Fruit fly (Drosophila melanogaster): ENCODE data around the gene CG8478.

Gene CG8478

DNA sequence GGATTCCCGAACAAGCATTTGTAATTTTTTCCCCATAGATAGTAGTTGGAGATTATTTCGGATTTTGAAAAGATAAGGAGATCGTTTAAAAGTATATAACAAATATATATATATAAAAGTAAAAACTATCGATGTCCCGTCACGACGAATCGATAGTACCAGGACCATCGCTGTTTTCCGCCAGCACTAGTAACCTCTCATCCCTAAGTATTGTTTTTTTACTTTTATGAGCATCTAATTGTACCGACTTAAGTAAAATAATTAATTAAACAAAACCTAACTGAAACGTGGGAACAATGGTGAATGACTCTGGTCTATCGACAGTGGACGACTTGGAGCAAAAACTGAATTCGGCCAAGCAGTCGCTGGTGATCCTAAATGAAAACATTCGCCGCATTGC lies 22.7 kb upstream of the CG8478 start, which contains the start of gene Pnn (continued):
- TF ChIP-seq HmgZ (tag; optimal IDR thresholded peaks at IDR 0.05) (peak; percentile 21), E2f1 (GFP tag; IDR thresholded peaks at IDR 0.05) (no peak), CG17802 (tag; optimal IDR thresholded peaks at IDR 0.05) (no peak), CG32767 (GFP tag; IDR thresholded peaks at IDR 0.05) (0 out of 2 replicates have a peak, but pooled peaks have one; percentile 19), CG7745 (tag; optimal IDR thresholded peaks at IDR 0.05) (peak; percentile 44), HLH4C (GFP tag; IDR thresholded peaks at IDR 0.05; ENCODE audit: partially characterized antibody) (peak; percentile 84), Bdp1 (GFP tag; optimal IDR thresholded peaks at IDR 0.05) (no peak), gcm2 (GFP tag; optimal IDR thresholded peaks at IDR 0.05) (no peak), Scr (GFP tag; IDR thresholded peaks at IDR 0.05; ENCODE audit: partially characterized antibody) (peak; percentile 93), Dp (GFP tag; optimal IDR thresholded peaks at IDR 0.05) (peak; percentile 27), CG10543 (GFP tag; optimal IDR thresholded peaks at IDR 0.05) (no peak), CG9797 (GFP tag; optimal IDR thresholded peaks at IDR 0.05) (peak; percentile 17), tap (tag; optimal IDR thresholded peaks at IDR 0.05) (no peak), HLH3B (GFP tag; IDR thresholded peaks at IDR 0.05) (no peak), CG13424 (tag; optimal IDR thresholded peaks at IDR 0.05) (no peak), CG17829 (tag; optimal IDR thresholded peaks at IDR 0.05) (peak; percentile 24), cad (GFP tag; optimal IDR thresholded peaks at IDR 0.05) (peak; percentile 30), CG13894 (tag; optimal IDR thresholded peaks at IDR 0.05) (peak; percentile 77)

DNA sequence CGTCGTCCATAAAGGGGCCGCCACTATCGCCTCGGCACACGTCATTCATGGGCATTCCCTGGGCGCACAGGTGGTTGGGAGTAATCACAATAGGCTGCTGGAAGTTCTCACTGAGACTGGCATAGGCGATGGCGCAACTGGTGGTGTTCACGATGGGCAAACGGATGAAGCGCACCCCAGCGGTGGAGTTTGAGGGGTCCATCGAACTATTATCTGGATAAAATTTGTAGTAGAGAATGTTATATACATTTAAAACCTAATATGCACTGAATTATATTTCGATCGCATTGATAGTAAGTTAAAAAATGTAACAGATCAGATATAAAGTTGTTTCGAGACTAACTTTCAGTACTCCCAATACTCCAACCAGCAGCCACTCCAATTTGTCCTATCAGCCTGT lies 20.2 kb upstream of the CG8478 start, which contains the start of gene CG31415:
Gene CG31415, plus strand, starts transcription at position 301 of the 400 bp plus-strand sequence.
- TF ChIP-seq disco-r (GFP tag; optimal IDR thresholded peaks at IDR 0.05) (no peak), Usf (GFP tag; optimal IDR thresholded peaks at IDR 0.05) (no peak), CG8944 (GFP tag; optimal IDR thresholded peaks at IDR 0.05) (no peak), Nf-YA (GFP tag; IDR thresholded peaks at IDR 0.05) (no peak), sens (GFP tag) (peak; percentile 62), Hr3 (GFP tag; optimal IDR thresholded peaks at IDR 0.05) (no peak), Med (GFP tag) (peak; percentile 22), Lim3 (GFP tag; IDR thresholded peaks at IDR 0.05) (no peak), h (optimal IDR thresholded peaks at IDR 0.05) (no peak)

DNA sequence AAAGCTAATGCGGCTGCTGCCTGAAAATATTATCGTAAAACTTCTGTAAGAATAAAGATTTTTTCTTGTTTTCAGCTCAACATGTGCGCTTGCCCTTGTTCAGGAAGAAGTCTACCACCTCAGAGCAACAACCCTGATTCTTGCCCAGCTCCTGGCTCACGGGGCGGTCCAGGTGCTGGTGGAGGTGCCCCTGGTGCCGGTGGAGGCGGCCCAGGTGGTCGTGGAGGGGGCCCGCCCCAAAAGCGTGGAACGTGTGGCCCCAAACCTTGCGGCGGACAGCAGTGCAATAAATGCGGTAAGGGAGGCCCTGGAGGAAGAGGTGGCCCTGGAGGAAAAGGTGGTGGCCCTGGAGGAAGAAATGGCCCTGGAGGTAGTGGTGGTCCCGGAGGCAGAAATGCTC lies 19.5 kb upstream of the CG8478 start:
- 0 out of 3 replicates have a peak, but pooled peaks have one; percentile 33 for TF ChIP-seq CG34422 (GFP tag; IDR thresholded peaks at IDR 0.05)
- TF ChIP-seq Ets65A (GFP tag) = peak; percentile 55
- TF ChIP-seq Max (GFP tag; optimal IDR thresholded peaks at IDR 0.05) = no peak

DNA sequence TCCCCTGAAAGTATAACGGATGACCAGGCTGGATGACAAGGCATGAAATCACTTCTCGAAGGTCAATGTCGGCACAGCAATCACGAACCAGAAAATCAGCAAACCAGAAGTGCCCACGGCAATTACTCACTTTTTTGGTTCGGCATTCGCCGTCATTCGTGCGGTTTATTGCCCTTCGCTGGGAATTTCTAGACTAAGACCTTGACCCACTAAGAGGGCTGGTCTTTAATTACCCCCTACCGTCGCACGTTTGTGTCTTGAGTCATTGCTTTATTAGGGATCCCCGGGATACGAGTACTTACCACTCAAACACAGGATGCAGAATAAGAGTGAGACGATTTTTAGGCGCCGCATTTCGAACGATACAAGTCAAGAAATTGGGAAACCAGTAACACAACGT lies 18.0 kb upstream of the CG8478 start:
- no peak for TF ChIP-seq sima (GFP tag; optimal IDR thresholded peaks at IDR 0.05)
- peak; percentile 1 for TF ChIP-seq sd (tag; optimal IDR thresholded peaks at IDR 0.05)
- TF ChIP-seq chinmo (GFP tag; IDR thresholded peaks at IDR 0.05; ENCODE audit: partially characterized antibody) = 0 out of 4 replicates have a peak, but pooled peaks have one; percentile 5
- TF ChIP-seq CG9817 (tag; optimal IDR thresholded peaks at IDR 0.05) = no peak
- TF ChIP-seq Usf (GFP tag; optimal IDR thresholded peaks at IDR 0.05) = no peak
- TF ChIP-seq CG3995 (GFP tag; optimal IDR thresholded peaks at IDR 0.05) = no peak
- TF ChIP-seq lov (optimal IDR thresholded peaks at IDR 0.05) = no peak
- TF ChIP-seq lov (GFP tag; IDR thresholded peaks at IDR 0.05) = no peak
- TF ChIP-seq HmgZ (tag; optimal IDR thresholded peaks at IDR 0.05) = no peak
- TF ChIP-seq Hmx (GFP tag; optimal IDR thresholded peaks at IDR 0.05) = no peak
- TF ChIP-seq cad (GFP tag; optimal IDR thresholded peaks at IDR 0.05) = peak; percentile 53
- no peak for TF ChIP-seq dysf (GFP tag; IDR thresholded peaks at IDR 0.05)
- TF ChIP-seq Doc3 (GFP tag; IDR thresholded peaks at IDR 0.05; ENCODE audit: partially characterized antibody) = no peak
- TF ChIP-seq HLH54F (GFP tag; optimal IDR thresholded peaks at IDR 0.05) = no peak
- TF ChIP-seq HmgD (GFP tag; optimal IDR thresholded peaks at IDR 0.05) = no peak
- TF ChIP-seq gt (GFP tag; IDR thresholded peaks at IDR 0.05) = no peak
- no peak for TF ChIP-seq Aef1 (GFP tag; IDR thresholded peaks at IDR 0.05)
- no peak for TF ChIP-seq CG10959 (GFP tag; IDR thresholded peaks at IDR 0.05)
- TF ChIP-seq psq (GFP tag; optimal IDR thresholded peaks at IDR 0.05) = no peak
- no peak for TF ChIP-seq ash1 (GFP tag; optimal IDR thresholded peaks at IDR 0.05)
- TF ChIP-seq lbe (GFP tag; optimal IDR thresholded peaks at IDR 0.05) = no peak
- TF ChIP-seq CG32772 (GFP tag; IDR thresholded peaks at IDR 0.05) = no peak

Data from whole organism, embryonic.